Fruit fly (Drosophila melanogaster): Measurements from ENCODE around the gene CG7215.

Gene CG7215

dm6 chr3R:18125023-18125630 lies 41.9 kb downstream of the CG7215 start (continued):
- TF ChIP-seq Awh (GFP tag; IDR thresholded peaks at IDR 0.05) (peak; percentile 87), sens-2 (GFP tag; IDR thresholded peaks at IDR 0.05) (peak; percentile 85), pfk (GFP tag; optimal IDR thresholded peaks at IDR 0.05) (no peak), MTF-1 (GFP tag; optimal IDR thresholded peaks at IDR 0.05; ENCODE audit: borderline replicate concordance) (peak; percentile 2), Nf-YB (GFP tag; optimal IDR thresholded peaks at IDR 0.05) (peak; percentile 9), ara (GFP tag; IDR thresholded peaks at IDR 0.05) (peak; percentile 95), CTCF (GFP tag; optimal IDR thresholded peaks at IDR 0.05) (no peak), CG15479 (GFP tag; optimal IDR thresholded peaks at IDR 0.05) (no peak), sob (GFP tag; IDR thresholded peaks at IDR 0.05) (peak; percentile 90), D19B (GFP tag; optimal IDR thresholded peaks at IDR 0.05) (peak; percentile 28), ab (GFP tag; optimal IDR thresholded peaks at IDR 0.05) (peak; percentile 85), CG15011 (GFP tag; optimal IDR thresholded peaks at IDR 0.05) (peak; percentile 20), CG17361 (GFP tag; IDR thresholded peaks at IDR 0.05) (peak; percentile 88), dpn (GFP tag; optimal IDR thresholded peaks at IDR 0.05) (peak; percentile 81 to 85), CG6765 (GFP tag; optimal IDR thresholded peaks at IDR 0.05) (peak; percentile 27), CG30431 (GFP tag; optimal IDR thresholded peaks at IDR 0.05) (peak; percentile 70), CG12942 (GFP tag; optimal IDR thresholded peaks at IDR 0.05) (peak; percentile 68), Camta (GFP tag; optimal IDR thresholded peaks at IDR 0.05) (peak; percentile 80), CG17802 (tag; optimal IDR thresholded peaks at IDR 0.05) (peak; percentile 29), CG30020 (tag; optimal IDR thresholded peaks at IDR 0.05) (no peak), CG10959 (GFP tag; IDR thresholded peaks at IDR 0.05) (peak; percentile 84), CG11504 (tag; optimal IDR thresholded peaks at IDR 0.05) (peak; percentile 73), CG34422 (GFP tag; IDR thresholded peaks at IDR 0.05) (peak; percentile 93), jing (GFP tag; optimal IDR thresholded peaks at IDR 0.05) (peak; percentile 26), tna (GFP tag; IDR thresholded peaks at IDR 0.05; ENCODE audit: partially characterized antibody) (no peak), gcm2 (GFP tag; optimal IDR thresholded peaks at IDR 0.05) (peak; percentile 37), CG4360 (GFP tag; IDR thresholded peaks at IDR 0.05) (peak; percentile 68), tap (tag; optimal IDR thresholded peaks at IDR 0.05) (peak; percentile 74), CG6854 (GFP tag; optimal IDR thresholded peaks at IDR 0.05) (no peak), corto (GFP tag; optimal IDR thresholded peaks at IDR 0.05) (peak; percentile 4), CG6175 (GFP tag; IDR thresholded peaks at IDR 0.05) (peak; percentile 87), ase (GFP tag; IDR thresholded peaks at IDR 0.05) (peak; percentile 90), CG6689 (GFP tag; IDR thresholded peaks at IDR 0.05) (peak; percentile 94), CG10321 (GFP tag; IDR thresholded peaks at IDR 0.05) (peak; percentile 61), sim (GFP tag; IDR thresholded peaks at IDR 0.05) (peak; percentile 72), CG32767 (GFP tag; IDR thresholded peaks at IDR 0.05) (peak; percentile 76), CG31365 (tag; optimal IDR thresholded peaks at IDR 0.05) (peak; percentile 54), MESR4 (GFP tag; optimal IDR thresholded peaks at IDR 0.05) (no peak), CG13287 (GFP tag; IDR thresholded peaks at IDR 0.05; ENCODE audit: partially characterized antibody) (no peak), CG9215 (GFP tag; IDR thresholded peaks at IDR 0.05) (peak; percentile 87), nau (GFP tag; optimal IDR thresholded peaks at IDR 0.05) (peak; percentile 41), pzg (GFP tag; optimal IDR thresholded peaks at IDR 0.05) (no peak), cad (GFP tag; optimal IDR thresholded peaks at IDR 0.05) (no peak), Ravus (GFP tag; IDR thresholded peaks at IDR 0.05) (peak; percentile 36), kah (GFP tag; optimal IDR thresholded peaks at IDR 0.05) (no peak), hb (GFP tag; IDR thresholded peaks at IDR 0.05; ENCODE audit: partially characterized antibody) (no peak), CG12236 (GFP tag; optimal IDR thresholded peaks at IDR 0.05) (peak; percentile 41), CG11085 (GFP tag; IDR thresholded peaks at IDR 0.05) (peak; percentile 91), Asciz (GFP tag; optimal IDR thresholded peaks at IDR 0.05) (no peak), mld (GFP tag; IDR thresholded peaks at IDR 0.05; ENCODE audit: partially characterized antibody) (no peak), fu2 (GFP tag; optimal IDR thresholded peaks at IDR 0.05) (peak; percentile 62)
